Worm (Caenorhabditis elegans) whole organism, L1 larva: ENCODE data around the gene vwa-8.

Experiments used
- C04F5.9 ChIP-seq: sonication (generic microtip); optimal IDR thresholded peaks from 2 replicates; lab custom pipeline; 2016; ENCODE audit warnings: missing genetic modification characterization, missing compliant biosample characterization
- aha-1 ChIP-seq: fragments of 150-350 bp; optimal IDR thresholded peaks from 2 replicates; lab custom pipeline; 2014; ENCODE audit warnings: missing biosample characterization, missing genetic modification characterization
- aly-2 ChIP-seq: fragments of 150-350 bp; optimal IDR thresholded peaks from 2 replicates; lab custom pipeline; 2014; ENCODE audit warnings: missing biosample characterization, missing genetic modification characterization
- ama-1 ChIP-seq: fragments of 150-350 bp; optimal IDR thresholded peaks from 2 replicates; lab custom pipeline; 2014
- efl-3 ChIP-seq: fragments of 200-800 bp; sonication (Bioruptor generic); optimal IDR thresholded peaks from 2 replicates; lab custom pipeline; 2018; ENCODE audit warnings: mild to moderate bottlenecking, missing genetic modification characterization, missing compliant biosample characterization
- egl-13 ChIP-seq: sonication (generic microtip); optimal IDR thresholded peaks from 2 replicates; lab custom pipeline; 2016; ENCODE audit warnings: missing genotype, missing genetic modification reagents, missing genetic modification characterization, missing compliant biosample characterization
- elt-2 ChIP-seq: sonication (generic microtip); optimal IDR thresholded peaks from 2 replicates; lab custom pipeline; 2016; ENCODE audit warnings: missing genetic modification characterization, mild to moderate bottlenecking, inconsistent platforms, missing compliant biosample characterization, missing genetic modification reagents
- elt-3 ChIP-seq, 6 experiments: fragments of 150-350 bp in 1 of 6; sonication (generic microtip); optimal IDR thresholded peaks; 2 replicates each; lab custom pipeline; 2017 to 2018; ENCODE audit warnings: missing biosample characterization in 6 of 6, missing genetic modification characterization in 6 of 6, inconsistent platforms in 1 of 6
- ets-5 ChIP-seq: fragments of 200-800 bp; sonication (Bioruptor generic); IDR thresholded peaks from 2 replicates; pipeline ENCODE4 v1.3.6; 2022; ENCODE audit warnings: missing genetic modification characterization, missing compliant biosample characterization
- fkh-8 ChIP-seq: sonication (generic microtip); optimal IDR thresholded peaks from 2 replicates; lab custom pipeline; 2016; ENCODE audit warnings: mild to moderate bottlenecking, missing genetic modification characterization, missing compliant biosample characterization
- fos-1 ChIP-seq: fragments of 150-350 bp; optimal IDR thresholded peaks from 2 replicates; lab custom pipeline; 2014; ENCODE audit warnings: missing biosample characterization, missing genetic modification characterization
- hlh-17 ChIP-seq: fragments of 200-800 bp; sonication (Bioruptor generic); optimal IDR thresholded peaks from 2 replicates; lab custom pipeline; 2018; ENCODE audit warnings: missing genetic modification characterization, mild to moderate bottlenecking, missing compliant biosample characterization, moderate library complexity, borderline replicate concordance
- hlh-4 ChIP-seq: sonication (generic microtip); optimal IDR thresholded peaks from 2 replicates; lab custom pipeline; 2016; ENCODE audit warnings: mild to moderate bottlenecking, missing genetic modification characterization, missing compliant biosample characterization
- hpl-2 ChIP-seq: fragments of 150-350 bp; optimal IDR thresholded peaks from 2 replicates; lab custom pipeline; 2014; ENCODE audit warnings: missing biosample characterization, missing genetic modification reagents, missing genetic modification characterization
- irx-1 ChIP-seq: sonication (generic microtip); optimal IDR thresholded peaks from 2 replicates; lab custom pipeline; 2016; ENCODE audit warnings: missing genetic modification characterization, missing compliant biosample characterization
- lin-13 ChIP-seq: fragments of 150-350 bp; optimal IDR thresholded peaks from 2 replicates; lab custom pipeline; 2014; ENCODE audit warnings: missing biosample characterization, missing genetic modification reagents, missing genetic modification characterization
- lin-14 ChIP-seq: fragments of 200-800 bp; sonication (Bioruptor generic); optimal IDR thresholded peaks from 2 replicates; lab custom pipeline; 2018; ENCODE audit warnings: mild to moderate bottlenecking, missing genetic modification characterization, moderate library complexity, missing compliant biosample characterization
- lin-15B ChIP-seq: fragments of 150-350 bp; sonication (generic microtip); optimal IDR thresholded peaks from 3 replicates; lab custom pipeline; 2014; ENCODE audit warnings: missing biosample characterization, missing genetic modification characterization
- lsy-2 ChIP-seq, 2 experiments: fragments of 150-350 bp; optimal IDR thresholded peaks; 2 replicates each; lab custom pipeline; 2014; ENCODE audit warnings: missing biosample characterization in 2 of 2, missing genetic modification characterization in 2 of 2
- mdl-1 ChIP-seq, 2 experiments: fragments of 150-350 bp; optimal IDR thresholded peaks; 2 replicates each; lab custom pipeline; 2014 to 2017; ENCODE audit warnings: missing biosample characterization in 2 of 2, missing genetic modification characterization in 2 of 2, inconsistent platforms in 1 of 2
- mef-2 ChIP-seq: fragments of 150-350 bp; optimal IDR thresholded peaks from 2 replicates; lab custom pipeline; 2014; ENCODE audit warnings: missing biosample characterization, missing genetic modification characterization
- mep-1 ChIP-seq: fragments of 150-350 bp; optimal IDR thresholded peaks from 2 replicates; lab custom pipeline; 2014; ENCODE audit warnings: missing biosample characterization, missing genetic modification characterization
- nhr-237 ChIP-seq: fragments of 150-350 bp; optimal IDR thresholded peaks from 2 replicates; lab custom pipeline; 2014; ENCODE audit warnings: missing biosample characterization, missing genetic modification characterization
- nhr-47 ChIP-seq: sonication (generic microtip); optimal IDR thresholded peaks from 2 replicates; lab custom pipeline; 2016; ENCODE audit warnings: mild to moderate bottlenecking, missing genetic modification characterization, moderate library complexity, missing compliant biosample characterization
- nhr-71 ChIP-seq: sonication (generic microtip); optimal IDR thresholded peaks from 2 replicates; lab custom pipeline; 2016; ENCODE audit warnings: mild to moderate bottlenecking, missing genetic modification characterization, moderate library complexity, missing compliant biosample characterization
- nhr-85 ChIP-seq: sonication (generic microtip); peaks from one replicate; lab custom pipeline; 2016; ENCODE audit warnings: missing genetic modification characterization, inconsistent platforms, missing compliant biosample characterization
- nhr-90 ChIP-seq: sonication (generic microtip); optimal IDR thresholded peaks from 2 replicates; lab custom pipeline; 2016; ENCODE audit warnings: mild to moderate bottlenecking, missing genetic modification characterization, missing compliant biosample characterization; ENCODE audit not compliant: poor library complexity
- rnt-1 ChIP-seq: sonication (generic microtip); optimal IDR thresholded peaks from 2 replicates; lab custom pipeline; 2016; ENCODE audit warnings: mild to moderate bottlenecking, missing genetic modification characterization, moderate library complexity, missing compliant biosample characterization
- skn-1 ChIP-seq: fragments of 150-350 bp; optimal IDR thresholded peaks from 2 replicates; lab custom pipeline; 2014; ENCODE audit warnings: missing biosample characterization, missing genetic modification characterization
- snpc-4 ChIP-seq: fragments of 150-350 bp; optimal IDR thresholded peaks from 2 replicates; lab custom pipeline; 2014; ENCODE audit warnings: missing biosample characterization, missing genetic modification characterization
- snu-23 ChIP-seq: sonication (generic microtip); optimal IDR thresholded peaks from 2 replicates; lab custom pipeline; 2016; ENCODE audit warnings: missing genetic modification characterization, missing compliant biosample characterization
- sptf-1 ChIP-seq: fragments of 150-350 bp; optimal IDR thresholded peaks from 2 replicates; lab custom pipeline; 2014; ENCODE audit warnings: missing biosample characterization, missing genetic modification characterization
- tbx-2 ChIP-seq: sonication (generic microtip); optimal IDR thresholded peaks from 2 replicates; lab custom pipeline; 2016; ENCODE audit warnings: missing genetic modification characterization, missing compliant biosample characterization
- tlp-1 ChIP-seq: fragments of 150-350 bp; optimal IDR thresholded peaks from 2 replicates; lab custom pipeline; 2014; ENCODE audit warnings: missing biosample characterization, missing genetic modification characterization
- unc-130 ChIP-seq: fragments of 150-350 bp; optimal IDR thresholded peaks from 2 replicates; lab custom pipeline; 2017; ENCODE audit warnings: missing biosample characterization, missing genetic modification characterization, inconsistent platforms
- vab-15 ChIP-seq: sonication (generic microtip); optimal IDR thresholded peaks from 2 replicates; lab custom pipeline; 2017; ENCODE audit warnings: missing genotype, mild to moderate bottlenecking, missing genetic modification characterization, missing compliant biosample characterization

vwa-8 gene

DNA sequence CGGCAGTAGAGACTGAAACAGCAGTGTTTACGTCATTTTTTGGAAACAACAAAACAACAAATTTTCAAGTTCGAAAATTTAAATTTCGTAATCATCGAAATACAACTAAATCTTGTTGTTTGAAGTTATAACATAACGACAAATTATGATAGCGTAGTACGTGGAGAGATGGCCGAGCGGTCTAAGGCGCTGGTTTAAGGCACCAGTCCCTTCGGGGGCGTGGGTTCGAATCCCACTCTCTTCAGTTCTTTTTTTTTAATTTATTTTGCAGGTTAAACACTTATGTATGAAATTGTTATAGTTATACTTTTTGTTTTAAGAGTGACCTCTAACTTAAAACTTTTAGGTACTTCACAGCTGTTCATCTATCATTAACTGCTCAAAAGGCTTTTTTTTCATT is 49.0 kb upstream of the vwa-8 start (continued):
- TF ChIP-seq lin-14 (GFP tag; lab: Kevin White, UChicago) = peak; percentile 20
- TF ChIP-seq unc-130 (tag; lab: Kevin White, UChicago) = no peak

DNA sequence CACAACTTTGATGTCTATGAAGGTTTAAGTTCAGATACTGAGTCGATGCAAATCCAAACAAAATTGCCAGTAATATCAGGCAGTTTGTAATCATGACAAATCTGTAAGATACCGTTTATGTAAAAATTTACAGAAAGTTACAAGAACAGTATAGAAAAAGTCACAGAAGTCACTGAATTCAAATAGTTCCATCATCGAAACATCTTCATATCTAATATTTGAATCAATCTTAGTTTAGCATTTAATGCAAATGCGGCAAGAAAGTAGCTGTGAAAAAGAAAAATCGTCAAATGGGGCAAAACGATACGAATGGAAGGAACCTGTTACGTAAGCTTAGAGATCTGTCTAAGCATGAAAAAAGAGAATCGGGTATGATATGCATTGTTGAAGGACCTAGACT is 48.1 kb upstream of the vwa-8 start, which contains the start of gene gmap-2:
gmap-2 (minus strand) TSS at position 101 of the 400 bp plus-strand sequence.
- TF ChIP-seq efl-3 (GFP tag; lab: Kevin White, UChicago) = no peak
- no peak for TF ChIP-seq fos-1 (tag; lab: Kevin White, UChicago)
- TF ChIP-seq hpl-2 = no peak
- TF ChIP-seq sptf-1 (tag; lab: Kevin White, UChicago) = no peak
- TF ChIP-seq rnt-1 (tag; lab: Kevin White, UChicago) = no peak
- no peak for TF ChIP-seq mef-2
- TF ChIP-seq skn-1 = no peak
- no peak for TF ChIP-seq nhr-90 (tag; lab: Kevin White, UChicago)
- no peak for TF ChIP-seq mdl-1 (tag; optimal IDR thresholded peaks at IDR 0.05; lab: Kevin White, UChicago)
- no peak for TF ChIP-seq hlh-17
- no peak for TF ChIP-seq hlh-4

DNA sequence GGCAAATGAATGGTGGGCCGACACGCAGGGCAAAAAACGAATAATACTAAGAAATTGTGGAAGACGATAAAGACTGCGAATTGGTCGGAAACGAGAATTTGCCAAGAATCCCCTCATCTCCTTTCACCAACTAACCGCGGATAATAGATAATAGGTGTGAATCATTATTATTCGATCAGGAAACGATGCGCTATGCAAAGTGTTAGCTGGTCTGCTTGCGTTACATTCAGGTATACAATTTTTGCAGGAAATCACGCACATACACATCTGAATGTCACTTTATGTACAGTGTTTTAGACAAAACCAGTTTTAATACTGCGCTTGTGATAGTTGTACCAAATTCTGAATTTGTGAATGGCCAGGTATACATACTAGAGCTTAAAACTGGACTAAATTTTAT is 46.6 kb upstream of the vwa-8 start:
- TF ChIP-seq tlp-1 (tag; lab: Kevin White, UChicago) (no peak), vab-15 (tag; lab: Kevin White, UChicago) (no peak), ama-1 (lab: Kevin White, UChicago) (no peak), nhr-85 (tag; lab: Kevin White, UChicago) (peak; percentile 30), snpc-4 (tag; lab: Kevin White, UChicago) (no peak)

- TF ChIP-seq sptf-1 (tag; lab: Kevin White, UChicago) (no peak), lsy-2 (tag; optimal IDR thresholded peaks at IDR 0.05; lab: Kevin White, UChicago) (no peak)
Observed at ce11 chrX:12946533-12946932, 44.7 kb upstream of the vwa-8 start, which contains the start of gene C05E7.3. Gene C05E7.3, minus strand, starts transcription at chrX:12946633.

ce11 chrX:12951175-12951574 is 40.1 kb upstream of the vwa-8 start:
- TF ChIP-seq nhr-47 (tag; lab: Kevin White, UChicago) = no peak
- peak; percentile 9 for TF ChIP-seq nhr-71 (tag; lab: Kevin White, UChicago)
- TF ChIP-seq lin-15B (tag; lab: Kevin White, UChicago) = no peak
- no peak for TF ChIP-seq nhr-237 (tag; lab: Kevin White, UChicago)
- TF ChIP-seq hlh-4 = peak; percentile 79
- TF ChIP-seq irx-1 (tag; lab: Kevin White, UChicago) = no peak
- TF ChIP-seq fkh-8 (tag; lab: Kevin White, UChicago) = peak; percentile 55

ce11 chrX:12958897-12959296 is 32.4 kb upstream of the vwa-8 start:
- TF ChIP-seq lsy-2 (tag; optimal IDR thresholded peaks at IDR 0.05; lab: Kevin White, UChicago) (no peak), elt-2 (tag; lab: Kevin White, UChicago) (no peak), nhr-237 (tag; lab: Kevin White, UChicago) (no peak), snu-23 (GFP tag; lab: Kevin White, UChicago) (no peak), tbx-2 (tag; lab: Kevin White, UChicago) (no peak), egl-13 (tag; lab: Kevin White, UChicago) (no peak), mep-1 (tag; lab: Kevin White, UChicago) (no peak), C04F5.9 (tag; lab: Kevin White, UChicago) (no peak), aly-2 (no peak), ets-5 (GFP tag; lab: Robert Waterston, UW) (no peak), ama-1 (lab: Kevin White, UChicago) (no peak), lin-13 (GFP tag; lab: Kevin White, UChicago) (no peak), snpc-4 (tag; lab: Kevin White, UChicago) (no peak), aha-1 (tag; lab: Kevin White, UChicago) (no peak), elt-3 (tag; optimal IDR thresholded peaks at IDR 0.05; lab: Kevin White, UChicago) (no peak)
